Worm (Caenorhabditis elegans) whole organism, L1 larva: Measurements from ENCODE around the gene gldi-3.
A peak's percentile ranks its signal among the peaks of the same experiment; 100 is the strongest.

Source experiments
- C04F5.9 ChIP-seq: sonication (generic microtip); optimal IDR thresholded peaks from 2 replicates; lab custom pipeline; 2016; ENCODE audit warnings: missing genetic modification characterization, missing compliant biosample characterization
- C16A3.4 ChIP-seq: fragments of 150-350 bp; optimal IDR thresholded peaks from 2 replicates; lab custom pipeline; 2014; ENCODE audit warnings: missing biosample characterization, missing genetic modification characterization
- alr-1 ChIP-seq: fragments of 200-800 bp; sonication (Bioruptor generic); optimal IDR thresholded peaks from 2 replicates; lab custom pipeline; 2018; ENCODE audit warnings: borderline replicate concordance, mild to moderate bottlenecking, missing genetic modification characterization, missing compliant biosample characterization
- ama-1 ChIP-seq: fragments of 150-350 bp; optimal IDR thresholded peaks from 2 replicates; lab custom pipeline; 2014
- blmp-1 ChIP-seq: fragments of 150-350 bp; optimal IDR thresholded peaks from 2 replicates; lab custom pipeline; 2014; ENCODE audit warnings: missing biosample characterization, missing genetic modification characterization
- ceh-8 ChIP-seq: fragments of 200-800 bp; sonication (Bioruptor generic); optimal IDR thresholded peaks from 2 replicates; lab custom pipeline; 2018; ENCODE audit warnings: mild to moderate bottlenecking, missing genetic modification characterization, moderate library complexity, missing compliant biosample characterization
- ceh-82 ChIP-seq, 3 experiments: fragments of 150-350 bp in 1 of 3; sonication (generic microtip) in 2 of 3; optimal IDR thresholded peaks; 2 replicates each; lab custom pipeline; 2014 to 2017; ENCODE audit warnings: missing biosample characterization in 3 of 3, missing genetic modification characterization in 3 of 3
- ceh-88 ChIP-seq: fragments of 200-800 bp; sonication (Bioruptor generic); IDR thresholded peaks from 2 replicates; pipeline ENCODE4 v1.3.6; 2022; ENCODE audit warnings: missing genetic modification characterization, missing compliant biosample characterization
- ces-1 ChIP-seq: fragments of 150-350 bp; optimal IDR thresholded peaks from 2 replicates; lab custom pipeline; 2014; ENCODE audit warnings: missing biosample characterization, missing genetic modification reagents, missing genetic modification characterization
- efl-1 ChIP-seq, 4 experiments: fragments of 150-350 bp; optimal IDR thresholded peaks in 3 of 4; peaks in 1 of 4; 1 replicate in 1 of 4; 2 replicates in 3 of 4; lab custom pipeline; 2014; ENCODE audit warnings: missing biosample characterization in 2 of 4, missing genetic modification characterization in 2 of 4, missing genetic modification reagents in 2 of 4
- efl-3 ChIP-seq: fragments of 200-800 bp; sonication (Bioruptor generic); optimal IDR thresholded peaks from 2 replicates; lab custom pipeline; 2018; ENCODE audit warnings: mild to moderate bottlenecking, missing genetic modification characterization, missing compliant biosample characterization
- egl-13 ChIP-seq: sonication (generic microtip); optimal IDR thresholded peaks from 2 replicates; lab custom pipeline; 2016; ENCODE audit warnings: missing genotype, missing genetic modification reagents, missing genetic modification characterization, missing compliant biosample characterization
- egl-27 ChIP-seq, 2 experiments: fragments of 150-350 bp in 1 of 2; sonication (generic microtip); optimal IDR thresholded peaks; 3 replicates each; lab custom pipeline; 2017 to 2018; ENCODE audit warnings: missing biosample characterization in 2 of 2, missing genetic modification characterization in 2 of 2, missing genetic modification reagents in 2 of 2
- elt-3 ChIP-seq, 6 experiments: fragments of 150-350 bp in 1 of 6; sonication (generic microtip); optimal IDR thresholded peaks; 2 replicates each; lab custom pipeline; 2017 to 2018; ENCODE audit warnings: missing biosample characterization in 6 of 6, missing genetic modification characterization in 6 of 6, inconsistent platforms in 1 of 6
- ets-5 ChIP-seq: fragments of 200-800 bp; sonication (Bioruptor generic); IDR thresholded peaks from 2 replicates; pipeline ENCODE4 v1.3.6; 2022; ENCODE audit warnings: missing genetic modification characterization, missing compliant biosample characterization
- fkh-8 ChIP-seq: sonication (generic microtip); optimal IDR thresholded peaks from 2 replicates; lab custom pipeline; 2016; ENCODE audit warnings: mild to moderate bottlenecking, missing genetic modification characterization, missing compliant biosample characterization
- fos-1 ChIP-seq: fragments of 150-350 bp; optimal IDR thresholded peaks from 2 replicates; lab custom pipeline; 2014; ENCODE audit warnings: missing biosample characterization, missing genetic modification characterization
- grh-1 ChIP-seq: fragments of 200-800 bp; sonication (Bioruptor generic); IDR thresholded peaks from 2 replicates; pipeline ENCODE4 v1.3.6; 2022; ENCODE audit warnings: missing genetic modification reagents, missing genetic modification characterization, missing compliant biosample characterization
- hlh-4 ChIP-seq: sonication (generic microtip); optimal IDR thresholded peaks from 2 replicates; lab custom pipeline; 2016; ENCODE audit warnings: mild to moderate bottlenecking, missing genetic modification characterization, missing compliant biosample characterization
- hpl-2 ChIP-seq: fragments of 150-350 bp; optimal IDR thresholded peaks from 2 replicates; lab custom pipeline; 2014; ENCODE audit warnings: missing biosample characterization, missing genetic modification reagents, missing genetic modification characterization
- isw-1 ChIP-seq: fragments of 200-800 bp; sonication (Bioruptor generic); IDR thresholded peaks from 2 replicates; pipeline ENCODE4 v1.3.6; 2022; ENCODE audit warnings: missing genetic modification characterization, missing compliant biosample characterization
- jun-1 ChIP-seq: fragments of 150-350 bp; optimal IDR thresholded peaks from 2 replicates; lab custom pipeline; 2014; ENCODE audit warnings: missing biosample characterization, missing genetic modification reagents, missing genetic modification characterization
- lin-14 ChIP-seq: fragments of 200-800 bp; sonication (Bioruptor generic); optimal IDR thresholded peaks from 2 replicates; lab custom pipeline; 2018; ENCODE audit warnings: mild to moderate bottlenecking, missing genetic modification characterization, moderate library complexity, missing compliant biosample characterization
- lin-35 ChIP-seq, 2 experiments: fragments of 150-350 bp; optimal IDR thresholded peaks; 2 replicates each; lab custom pipeline; 2014; ENCODE audit warnings: missing biosample characterization in 2 of 2, missing genetic modification characterization in 2 of 2, missing genetic modification reagents in 2 of 2
- lir-3 ChIP-seq: sonication (generic microtip); optimal IDR thresholded peaks from 2 replicates; lab custom pipeline; 2016; ENCODE audit warnings: mild to moderate bottlenecking, missing genetic modification characterization, moderate library complexity, missing compliant biosample characterization; ENCODE audit not compliant: poor library complexity
- mab-9 ChIP-seq: fragments of 200-800 bp; sonication (Bioruptor generic); IDR thresholded peaks from 2 replicates; pipeline ENCODE4 v1.3.6; 2022; ENCODE audit warnings: missing genetic modification reagents, missing genetic modification characterization, missing compliant biosample characterization
- mdl-1 ChIP-seq, 2 experiments: fragments of 150-350 bp; optimal IDR thresholded peaks; 2 replicates each; lab custom pipeline; 2014 to 2017; ENCODE audit warnings: missing biosample characterization in 2 of 2, missing genetic modification characterization in 2 of 2, inconsistent platforms in 1 of 2
- mep-1 ChIP-seq: fragments of 150-350 bp; optimal IDR thresholded peaks from 2 replicates; lab custom pipeline; 2014; ENCODE audit warnings: missing biosample characterization, missing genetic modification characterization
- nhr-11 ChIP-seq: fragments of 150-350 bp; optimal IDR thresholded peaks from 2 replicates; lab custom pipeline; 2014; ENCODE audit warnings: missing biosample characterization, missing genetic modification characterization
- nhr-12 ChIP-seq: sonication (generic microtip); optimal IDR thresholded peaks from 2 replicates; lab custom pipeline; 2017; ENCODE audit warnings: missing biosample characterization, missing genetic modification characterization
- nhr-19 ChIP-seq: fragments of 200-800 bp; sonication (Bioruptor generic); conservative IDR thresholded peaks from 2 replicates; pipeline ENCODE4 v1.3.6; 2022; ENCODE audit warnings: missing genetic modification characterization, missing compliant biosample characterization
- nhr-20 ChIP-seq: sonication (generic microtip); optimal IDR thresholded peaks from 2 replicates; lab custom pipeline; 2016; ENCODE audit warnings: mild to moderate bottlenecking, missing genetic modification characterization, missing compliant biosample characterization
- nhr-28 ChIP-seq: fragments of 150-350 bp; optimal IDR thresholded peaks from 2 replicates; lab custom pipeline; 2014; ENCODE audit warnings: missing biosample characterization, missing genetic modification characterization
- nhr-47 ChIP-seq: sonication (generic microtip); optimal IDR thresholded peaks from 2 replicates; lab custom pipeline; 2016; ENCODE audit warnings: mild to moderate bottlenecking, missing genetic modification characterization, moderate library complexity, missing compliant biosample characterization
- nhr-71 ChIP-seq: sonication (generic microtip); optimal IDR thresholded peaks from 2 replicates; lab custom pipeline; 2016; ENCODE audit warnings: mild to moderate bottlenecking, missing genetic modification characterization, moderate library complexity, missing compliant biosample characterization
- nhr-76 ChIP-seq: sonication (generic microtip); optimal IDR thresholded peaks from 2 replicates; lab custom pipeline; 2017; ENCODE audit warnings: missing biosample characterization, missing genetic modification characterization
- nhr-77 ChIP-seq: fragments of 150-350 bp; optimal IDR thresholded peaks from 2 replicates; lab custom pipeline; 2014; ENCODE audit warnings: missing biosample characterization, missing genetic modification characterization
- nhr-85 ChIP-seq: sonication (generic microtip); peaks from one replicate; lab custom pipeline; 2016; ENCODE audit warnings: missing genetic modification characterization, inconsistent platforms, missing compliant biosample characterization
- pag-3 ChIP-seq: sonication (generic microtip); optimal IDR thresholded peaks from 2 replicates; lab custom pipeline; 2017; ENCODE audit warnings: missing genetic modification characterization, mild to moderate bottlenecking, missing compliant biosample characterization, antibody characterized with exemption, borderline replicate concordance; ENCODE audit not compliant: insufficient read depth
- pax-3 ChIP-seq: fragments of 200-800 bp; sonication (Bioruptor generic); optimal IDR thresholded peaks from 2 replicates; lab custom pipeline; 2018; ENCODE audit warnings: mild to moderate bottlenecking, missing genetic modification characterization, moderate library complexity, missing compliant biosample characterization
- pqm-1 ChIP-seq: sonication (generic microtip); optimal IDR thresholded peaks from 3 replicates; lab custom pipeline; 2017; ENCODE audit warnings: missing biosample characterization, missing genetic modification characterization
- snu-23 ChIP-seq: sonication (generic microtip); optimal IDR thresholded peaks from 2 replicates; lab custom pipeline; 2016; ENCODE audit warnings: missing genetic modification characterization, missing compliant biosample characterization
- sox-4 ChIP-seq: sonication (generic microtip); optimal IDR thresholded peaks from 2 replicates; lab custom pipeline; 2016; ENCODE audit warnings: missing genetic modification characterization, missing compliant biosample characterization
- sptf-1 ChIP-seq: fragments of 150-350 bp; optimal IDR thresholded peaks from 2 replicates; lab custom pipeline; 2014; ENCODE audit warnings: missing biosample characterization, missing genetic modification characterization
- tlp-1 ChIP-seq: fragments of 150-350 bp; optimal IDR thresholded peaks from 2 replicates; lab custom pipeline; 2014; ENCODE audit warnings: missing biosample characterization, missing genetic modification characterization
- unc-130 ChIP-seq: fragments of 150-350 bp; optimal IDR thresholded peaks from 2 replicates; lab custom pipeline; 2017; ENCODE audit warnings: missing biosample characterization, missing genetic modification characterization, inconsistent platforms
- unc-30 ChIP-seq: sonication (generic microtip); optimal IDR thresholded peaks from 2 replicates; lab custom pipeline; 2017; ENCODE audit warnings: missing biosample characterization, missing genetic modification characterization
- unc-86 ChIP-seq: sonication (generic microtip); optimal IDR thresholded peaks from 2 replicates; lab custom pipeline; 2016; ENCODE audit warnings: missing genetic modification characterization, missing compliant biosample characterization
- unc-98 ChIP-seq: fragments of 200-800 bp; sonication (Bioruptor generic); IDR thresholded peaks from 2 replicates; pipeline ENCODE4 v1.3.6; 2022; ENCODE audit warnings: missing genetic modification characterization, missing compliant biosample characterization
- vab-15 ChIP-seq: sonication (generic microtip); optimal IDR thresholded peaks from 2 replicates; lab custom pipeline; 2017; ENCODE audit warnings: missing genotype, mild to moderate bottlenecking, missing genetic modification characterization, missing compliant biosample characterization
- zag-1 ChIP-seq: fragments of 150-350 bp; optimal IDR thresholded peaks from 2 replicates; lab custom pipeline; 2014; ENCODE audit warnings: missing biosample characterization, missing genetic modification characterization
- ztf-11 ChIP-seq, 2 experiments: sonication (generic microtip); optimal IDR thresholded peaks; 2 replicates each; lab custom pipeline; 2016 to 2017; ENCODE audit warnings: missing genetic modification characterization in 2 of 2, missing biosample characterization in 1 of 2, missing compliant biosample characterization in 1 of 2

gldi-3 gene

ce11 chrII:9261931-9262562, 17.9 kb downstream of the gldi-3 start, which contains the start of gene aqp-2:
Gene aqp-2 (minus strand): TSS chrII:9261981.
- TF ChIP-seq mab-9 (GFP tag; lab: Robert Waterston, UW) (no peak), nhr-28 (tag; lab: Kevin White, UChicago) (no peak), nhr-85 (peak; percentile 88), nhr-76 (tag; lab: Kevin White, UChicago) (no peak), ceh-8 (GFP tag; lab: Kevin White, UChicago) (no peak), egl-27 (tag; optimal IDR thresholded peaks at IDR 0.05; lab: Kevin White, UChicago) (no peak), nhr-20 (tag; lab: Kevin White, UChicago) (peak; percentile 74), fos-1 (tag; lab: Kevin White, UChicago) (peak; percentile 47), snu-23 (peak; percentile 72), ceh-88 (no peak; the same call in 1 of the 2 replicates), unc-98 (GFP tag; lab: Robert Waterston, UW) (no peak), jun-1 (no peak), sptf-1 (tag; lab: Kevin White, UChicago) (no peak), ztf-11 (tag; optimal IDR thresholded peaks at IDR 0.05; lab: Kevin White, UChicago) (peak in 1 of 2 experiments; percentile 26), alr-1 (tag; lab: Kevin White, UChicago) (no peak), ama-1 (lab: Kevin White, UChicago) (no peak), sox-4 (tag; lab: Kevin White, UChicago) (no peak), unc-130 (tag; lab: Kevin White, UChicago) (peak; percentile 45), pqm-1 (tag; lab: Kevin White, UChicago) (no peak), C04F5.9 (tag; lab: Kevin White, UChicago) (peak; percentile 15), fkh-8 (tag; lab: Kevin White, UChicago) (no peak), elt-3 (tag; optimal IDR thresholded peaks at IDR 0.05; lab: Kevin White, UChicago) (no peak), hpl-2 (GFP tag; lab: Kevin White, UChicago) (no peak), nhr-11 (tag; lab: Kevin White, UChicago) (no peak), grh-1 (GFP tag; lab: Robert Waterston, UW) (no peak), lin-35 (GFP tag; optimal IDR thresholded peaks at IDR 0.05; lab: Kevin White, UChicago) (no peak), nhr-71 (tag; lab: Kevin White, UChicago) (peak; percentile 86), nhr-77 (tag; lab: Kevin White, UChicago) (no peak), ces-1 (GFP tag; lab: Kevin White, UChicago) (no peak), mdl-1 (tag; optimal IDR thresholded peaks at IDR 0.05; lab: Kevin White, UChicago) (no peak), zag-1 (no peak), unc-30 (tag; lab: Kevin White, UChicago) (no peak), ceh-82 (tag; optimal IDR thresholded peaks at IDR 0.05; lab: Kevin White, UChicago) (no peak), efl-3 (GFP tag; lab: Kevin White, UChicago) (no peak), hlh-4 (no peak), nhr-47 (tag; lab: Kevin White, UChicago) (peak; percentile 30), lir-3 (no peak), efl-1 (optimal IDR thresholded peaks at IDR 0.05; lab: Kevin White, UChicago) (peak in 1 of 2 experiments; percentile 26), efl-1 (GFP tag; optimal IDR thresholded peaks at IDR 0.05 in 1 of 2; lab: Kevin White, UChicago) (no peak), mep-1 (tag; lab: Kevin White, UChicago) (peak; percentile 53), ets-5 (GFP tag; lab: Robert Waterston, UW) (no peak), pax-3 (tag; lab: Kevin White, UChicago) (no peak), isw-1 (GFP tag; lab: Robert Waterston, UW) (no peak), tlp-1 (tag; lab: Kevin White, UChicago) (no peak), pag-3 (peak; percentile 84), nhr-19 (GFP tag; lab: Robert Waterston, UW) (peak; percentile 67), C16A3.4 (tag; lab: Kevin White, UChicago) (no peak), lin-14 (GFP tag; lab: Kevin White, UChicago) (peak; percentile 90), unc-86 (no peak), vab-15 (tag; lab: Kevin White, UChicago) (no peak), nhr-12 (tag; lab: Kevin White, UChicago) (no peak), egl-13 (peak; percentile 22), blmp-1 (tag; lab: Kevin White, UChicago) (peak; percentile 94)
